Worm (Caenorhabditis elegans) whole organism, L1 larva: ENCODE results near the gene clec-26.

Source experiments
- C04F5.9 ChIP-seq: sonication (generic microtip); optimal IDR thresholded peaks from 2 replicates; lab custom pipeline; 2016; ENCODE audit warnings: missing genetic modification characterization, missing compliant biosample characterization
- C16A3.4 ChIP-seq: fragments of 150-350 bp; optimal IDR thresholded peaks from 2 replicates; lab custom pipeline; 2014; ENCODE audit warnings: missing biosample characterization, missing genetic modification characterization
- Y116A8C.19 ChIP-seq: sonication (generic microtip); optimal IDR thresholded peaks from 2 replicates; lab custom pipeline; 2016; ENCODE audit warnings: missing compliant biosample characterization, missing genetic modification characterization, borderline replicate concordance
- alr-1 ChIP-seq: fragments of 200-800 bp; sonication (Bioruptor generic); optimal IDR thresholded peaks from 2 replicates; lab custom pipeline; 2018; ENCODE audit warnings: borderline replicate concordance, mild to moderate bottlenecking, missing genetic modification characterization, missing compliant biosample characterization
- ama-1 ChIP-seq: fragments of 150-350 bp; optimal IDR thresholded peaks from 2 replicates; lab custom pipeline; 2014
- blmp-1 ChIP-seq: fragments of 150-350 bp; optimal IDR thresholded peaks from 2 replicates; lab custom pipeline; 2014; ENCODE audit warnings: missing biosample characterization, missing genetic modification characterization
- ceh-63 ChIP-seq: fragments of 200-800 bp; sonication (Bioruptor generic); optimal IDR thresholded peaks from 2 replicates; lab custom pipeline; 2018; ENCODE audit warnings: mild to moderate bottlenecking, missing genetic modification characterization, missing compliant biosample characterization
- ceh-8 ChIP-seq: fragments of 200-800 bp; sonication (Bioruptor generic); optimal IDR thresholded peaks from 2 replicates; lab custom pipeline; 2018; ENCODE audit warnings: mild to moderate bottlenecking, missing genetic modification characterization, moderate library complexity, missing compliant biosample characterization
- ceh-88 ChIP-seq: fragments of 200-800 bp; sonication (Bioruptor generic); IDR thresholded peaks from 2 replicates; pipeline ENCODE4 v1.3.6; 2022; ENCODE audit warnings: missing genetic modification characterization, missing compliant biosample characterization
- ceh-90 ChIP-seq: sonication (generic microtip); optimal IDR thresholded peaks from 2 replicates; lab custom pipeline; 2016; ENCODE audit warnings: missing genetic modification characterization, missing compliant biosample characterization
- ces-1 ChIP-seq: fragments of 150-350 bp; optimal IDR thresholded peaks from 2 replicates; lab custom pipeline; 2014; ENCODE audit warnings: missing biosample characterization, missing genetic modification reagents, missing genetic modification characterization
- dsc-1 ChIP-seq: sonication (generic microtip); optimal IDR thresholded peaks from 2 replicates; lab custom pipeline; 2016; ENCODE audit warnings: mild to moderate bottlenecking, missing genetic modification characterization, missing compliant biosample characterization
- efl-3 ChIP-seq: fragments of 200-800 bp; sonication (Bioruptor generic); optimal IDR thresholded peaks from 2 replicates; lab custom pipeline; 2018; ENCODE audit warnings: mild to moderate bottlenecking, missing genetic modification characterization, missing compliant biosample characterization
- egl-13 ChIP-seq: sonication (generic microtip); optimal IDR thresholded peaks from 2 replicates; lab custom pipeline; 2016; ENCODE audit warnings: missing genotype, missing genetic modification reagents, missing genetic modification characterization, missing compliant biosample characterization
- egl-27 ChIP-seq, 2 experiments: fragments of 150-350 bp in 1 of 2; sonication (generic microtip); optimal IDR thresholded peaks; 3 replicates each; lab custom pipeline; 2017 to 2018; ENCODE audit warnings: missing biosample characterization in 2 of 2, missing genetic modification characterization in 2 of 2, missing genetic modification reagents in 2 of 2
- elt-2 ChIP-seq: sonication (generic microtip); optimal IDR thresholded peaks from 2 replicates; lab custom pipeline; 2016; ENCODE audit warnings: missing genetic modification characterization, mild to moderate bottlenecking, inconsistent platforms, missing compliant biosample characterization, missing genetic modification reagents
- elt-3 ChIP-seq, 6 experiments: fragments of 150-350 bp in 1 of 6; sonication (generic microtip); optimal IDR thresholded peaks; 2 replicates each; lab custom pipeline; 2017 to 2018; ENCODE audit warnings: missing biosample characterization in 6 of 6, missing genetic modification characterization in 6 of 6, inconsistent platforms in 1 of 6
- ets-5 ChIP-seq: fragments of 200-800 bp; sonication (Bioruptor generic); IDR thresholded peaks from 2 replicates; pipeline ENCODE4 v1.3.6; 2022; ENCODE audit warnings: missing genetic modification characterization, missing compliant biosample characterization
- fkh-4 ChIP-seq: sonication (generic microtip); optimal IDR thresholded peaks from 2 replicates; lab custom pipeline; 2016; ENCODE audit warnings: missing compliant biosample characterization, missing genetic modification characterization, borderline replicate concordance
- fkh-8 ChIP-seq: sonication (generic microtip); optimal IDR thresholded peaks from 2 replicates; lab custom pipeline; 2016; ENCODE audit warnings: mild to moderate bottlenecking, missing genetic modification characterization, missing compliant biosample characterization
- fos-1 ChIP-seq: fragments of 150-350 bp; optimal IDR thresholded peaks from 2 replicates; lab custom pipeline; 2014; ENCODE audit warnings: missing biosample characterization, missing genetic modification characterization
- grh-1 ChIP-seq: fragments of 200-800 bp; sonication (Bioruptor generic); IDR thresholded peaks from 2 replicates; pipeline ENCODE4 v1.3.6; 2022; ENCODE audit warnings: missing genetic modification reagents, missing genetic modification characterization, missing compliant biosample characterization
- hlh-17 ChIP-seq: fragments of 200-800 bp; sonication (Bioruptor generic); optimal IDR thresholded peaks from 2 replicates; lab custom pipeline; 2018; ENCODE audit warnings: missing genetic modification characterization, mild to moderate bottlenecking, missing compliant biosample characterization, moderate library complexity, borderline replicate concordance
- hlh-4 ChIP-seq: sonication (generic microtip); optimal IDR thresholded peaks from 2 replicates; lab custom pipeline; 2016; ENCODE audit warnings: mild to moderate bottlenecking, missing genetic modification characterization, missing compliant biosample characterization
- hpl-2 ChIP-seq: fragments of 150-350 bp; optimal IDR thresholded peaks from 2 replicates; lab custom pipeline; 2014; ENCODE audit warnings: missing biosample characterization, missing genetic modification reagents, missing genetic modification characterization
- isw-1 ChIP-seq: fragments of 200-800 bp; sonication (Bioruptor generic); IDR thresholded peaks from 2 replicates; pipeline ENCODE4 v1.3.6; 2022; ENCODE audit warnings: missing genetic modification characterization, missing compliant biosample characterization
- jun-1 ChIP-seq: fragments of 150-350 bp; optimal IDR thresholded peaks from 2 replicates; lab custom pipeline; 2014; ENCODE audit warnings: missing biosample characterization, missing genetic modification reagents, missing genetic modification characterization
- lin-13 ChIP-seq: fragments of 150-350 bp; optimal IDR thresholded peaks from 2 replicates; lab custom pipeline; 2014; ENCODE audit warnings: missing biosample characterization, missing genetic modification reagents, missing genetic modification characterization
- lin-15B ChIP-seq: fragments of 150-350 bp; sonication (generic microtip); optimal IDR thresholded peaks from 3 replicates; lab custom pipeline; 2014; ENCODE audit warnings: missing biosample characterization, missing genetic modification characterization
- mef-2 ChIP-seq: fragments of 150-350 bp; optimal IDR thresholded peaks from 2 replicates; lab custom pipeline; 2014; ENCODE audit warnings: missing biosample characterization, missing genetic modification characterization
- mep-1 ChIP-seq: fragments of 150-350 bp; optimal IDR thresholded peaks from 2 replicates; lab custom pipeline; 2014; ENCODE audit warnings: missing biosample characterization, missing genetic modification characterization
- nhr-12 ChIP-seq: sonication (generic microtip); optimal IDR thresholded peaks from 2 replicates; lab custom pipeline; 2017; ENCODE audit warnings: missing biosample characterization, missing genetic modification characterization
- nhr-19 ChIP-seq: fragments of 200-800 bp; sonication (Bioruptor generic); conservative IDR thresholded peaks from 2 replicates; pipeline ENCODE4 v1.3.6; 2022; ENCODE audit warnings: missing genetic modification characterization, missing compliant biosample characterization
- nhr-237 ChIP-seq: fragments of 150-350 bp; optimal IDR thresholded peaks from 2 replicates; lab custom pipeline; 2014; ENCODE audit warnings: missing biosample characterization, missing genetic modification characterization
- nhr-76 ChIP-seq: sonication (generic microtip); optimal IDR thresholded peaks from 2 replicates; lab custom pipeline; 2017; ENCODE audit warnings: missing biosample characterization, missing genetic modification characterization
- nhr-77 ChIP-seq: fragments of 150-350 bp; optimal IDR thresholded peaks from 2 replicates; lab custom pipeline; 2014; ENCODE audit warnings: missing biosample characterization, missing genetic modification characterization
- nhr-84 ChIP-seq: sonication (generic microtip); optimal IDR thresholded peaks from 2 replicates; lab custom pipeline; 2017; ENCODE audit warnings: missing biosample characterization, missing genetic modification characterization
- nhr-85 ChIP-seq: sonication (generic microtip); peaks from one replicate; lab custom pipeline; 2016; ENCODE audit warnings: missing genetic modification characterization, inconsistent platforms, missing compliant biosample characterization
- nhr-90 ChIP-seq: sonication (generic microtip); optimal IDR thresholded peaks from 2 replicates; lab custom pipeline; 2016; ENCODE audit warnings: mild to moderate bottlenecking, missing genetic modification characterization, missing compliant biosample characterization; ENCODE audit not compliant: poor library complexity
- pag-3 ChIP-seq: sonication (generic microtip); optimal IDR thresholded peaks from 2 replicates; lab custom pipeline; 2017; ENCODE audit warnings: missing genetic modification characterization, mild to moderate bottlenecking, missing compliant biosample characterization, antibody characterized with exemption, borderline replicate concordance; ENCODE audit not compliant: insufficient read depth
- pax-3 ChIP-seq: fragments of 200-800 bp; sonication (Bioruptor generic); optimal IDR thresholded peaks from 2 replicates; lab custom pipeline; 2018; ENCODE audit warnings: mild to moderate bottlenecking, missing genetic modification characterization, moderate library complexity, missing compliant biosample characterization
- pqm-1 ChIP-seq: sonication (generic microtip); optimal IDR thresholded peaks from 3 replicates; lab custom pipeline; 2017; ENCODE audit warnings: missing biosample characterization, missing genetic modification characterization
- sox-4 ChIP-seq: sonication (generic microtip); optimal IDR thresholded peaks from 2 replicates; lab custom pipeline; 2016; ENCODE audit warnings: missing genetic modification characterization, missing compliant biosample characterization
- sptf-1 ChIP-seq: fragments of 150-350 bp; optimal IDR thresholded peaks from 2 replicates; lab custom pipeline; 2014; ENCODE audit warnings: missing biosample characterization, missing genetic modification characterization
- sup-37 ChIP-seq: fragments of 200-800 bp; sonication (Bioruptor generic); optimal IDR thresholded peaks from 2 replicates; lab custom pipeline; 2018; ENCODE audit warnings: mild to moderate bottlenecking, missing genetic modification characterization, missing compliant biosample characterization
- swsn-7 ChIP-seq: sonication (generic microtip); optimal IDR thresholded peaks from 2 replicates; lab custom pipeline; 2016; ENCODE audit warnings: missing genetic modification characterization, missing compliant biosample characterization
- unc-130 ChIP-seq: fragments of 150-350 bp; optimal IDR thresholded peaks from 2 replicates; lab custom pipeline; 2017; ENCODE audit warnings: missing biosample characterization, missing genetic modification characterization, inconsistent platforms
- unc-30 ChIP-seq: sonication (generic microtip); optimal IDR thresholded peaks from 2 replicates; lab custom pipeline; 2017; ENCODE audit warnings: missing biosample characterization, missing genetic modification characterization
- unc-62 ChIP-seq: fragments of 150-350 bp; optimal IDR thresholded peaks from 2 replicates; lab custom pipeline; 2014; ENCODE audit warnings: missing biosample characterization, missing genetic modification reagents, missing genetic modification characterization
- unc-86 ChIP-seq: sonication (generic microtip); optimal IDR thresholded peaks from 2 replicates; lab custom pipeline; 2016; ENCODE audit warnings: missing genetic modification characterization, missing compliant biosample characterization
- vab-15 ChIP-seq: sonication (generic microtip); optimal IDR thresholded peaks from 2 replicates; lab custom pipeline; 2017; ENCODE audit warnings: missing genotype, mild to moderate bottlenecking, missing genetic modification characterization, missing compliant biosample characterization
- ztf-11 ChIP-seq, 2 experiments: sonication (generic microtip); optimal IDR thresholded peaks; 2 replicates each; lab custom pipeline; 2016 to 2017; ENCODE audit warnings: missing genetic modification characterization in 2 of 2, missing biosample characterization in 1 of 2, missing compliant biosample characterization in 1 of 2
- ztf-4 ChIP-seq: fragments of 150-350 bp; optimal IDR thresholded peaks from 2 replicates; lab custom pipeline; 2014; ENCODE audit warnings: missing biosample characterization, missing genetic modification characterization

clec-26 gene

ce11 chrV:16814541-16815207 lies 33.7 kb upstream of the clec-26 start:
- TF ChIP-seq ceh-90 (tag; lab: Kevin White, UChicago) = no peak
- TF ChIP-seq nhr-90 (tag; lab: Kevin White, UChicago) = no peak
- no peak for TF ChIP-seq nhr-84
- TF ChIP-seq alr-1 (tag; lab: Kevin White, UChicago) = no peak
- no peak for TF ChIP-seq isw-1 (GFP tag; lab: Robert Waterston, UW)
- TF ChIP-seq ceh-8 (GFP tag; lab: Kevin White, UChicago) = no peak
- TF ChIP-seq pag-3 (tag; lab: Kevin White, UChicago) = no peak
- TF ChIP-seq nhr-12 (tag; lab: Kevin White, UChicago) = no peak
- no peak for TF ChIP-seq sox-4
- TF ChIP-seq nhr-237 (tag; lab: Kevin White, UChicago) = no peak
- TF ChIP-seq sup-37 (GFP tag; lab: Kevin White, UChicago) = no peak
- no peak for TF ChIP-seq hlh-4 (tag; lab: Kevin White, UChicago)
- no peak for TF ChIP-seq nhr-76
- peak; percentile 3 for TF ChIP-seq ama-1 (lab: Kevin White, UChicago)
- TF ChIP-seq grh-1 = no peak
- no peak for TF ChIP-seq lin-15B (tag; lab: Kevin White, UChicago)
- TF ChIP-seq pax-3 (tag; lab: Kevin White, UChicago) = no peak
- TF ChIP-seq jun-1 (tag; lab: Kevin White, UChicago) = no peak
- peak; percentile 25 for TF ChIP-seq blmp-1 (tag; lab: Kevin White, UChicago)
- TF ChIP-seq unc-62 (GFP tag; lab: Kevin White, UChicago) = no peak
- no peak for TF ChIP-seq Y116A8C.19 (tag; lab: Kevin White, UChicago)
- TF ChIP-seq mep-1 (tag; lab: Kevin White, UChicago) = peak; percentile 3
- peak; percentile 28 for TF ChIP-seq elt-2 (tag; lab: Kevin White, UChicago)
- TF ChIP-seq unc-30 (tag; lab: Kevin White, UChicago) = no peak
- no peak for TF ChIP-seq pqm-1 (tag; lab: Kevin White, UChicago)
- TF ChIP-seq C16A3.4 = no peak
- TF ChIP-seq vab-15 (tag; lab: Kevin White, UChicago) = no peak
- no peak for TF ChIP-seq fkh-8
- TF ChIP-seq ces-1 = no peak
- TF ChIP-seq ztf-4 (tag; lab: Kevin White, UChicago) = peak; percentile 19
- no peak for TF ChIP-seq ceh-63 (GFP tag; lab: Kevin White, UChicago)
- no peak for TF ChIP-seq hlh-17 (GFP tag; lab: Kevin White, UChicago)
- TF ChIP-seq C04F5.9 = no peak
- no peak for TF ChIP-seq egl-27 (tag; optimal IDR thresholded peaks at IDR 0.05; lab: Kevin White, UChicago)
- no peak for TF ChIP-seq sptf-1
- peak in 3 of 6 experiments; percentile 29 to 66 (median 37) for TF ChIP-seq elt-3 (tag; optimal IDR thresholded peaks at IDR 0.05; lab: Kevin White, UChicago)
- TF ChIP-seq unc-86 (tag; lab: Kevin White, UChicago) = no peak
- peak; percentile 8; the same call in 1 of the 2 replicates for TF ChIP-seq nhr-19 (GFP tag; lab: Robert Waterston, UW)
- TF ChIP-seq nhr-77 (tag; lab: Kevin White, UChicago) = no peak
- no peak for TF ChIP-seq egl-13
- TF ChIP-seq ets-5 (GFP tag; lab: Robert Waterston, UW) = no peak
- TF ChIP-seq dsc-1 (tag; lab: Kevin White, UChicago) = no peak
- no peak for TF ChIP-seq fkh-4 (tag; lab: Kevin White, UChicago)
- no peak for TF ChIP-seq fos-1
- no peak for TF ChIP-seq ceh-88 (GFP tag; lab: Robert Waterston, UW)
- peak; percentile 86 for TF ChIP-seq nhr-85 (tag; lab: Kevin White, UChicago)
- no peak for TF ChIP-seq swsn-7 (tag; lab: Kevin White, UChicago)
- TF ChIP-seq hpl-2 = no peak
- no peak for TF ChIP-seq mef-2
- TF ChIP-seq efl-3 (GFP tag; lab: Kevin White, UChicago) = no peak
- no peak for TF ChIP-seq ztf-11 (tag; optimal IDR thresholded peaks at IDR 0.05; lab: Kevin White, UChicago)
- no peak for TF ChIP-seq lin-13 (GFP tag; lab: Kevin White, UChicago)
- TF ChIP-seq unc-130 (tag; lab: Kevin White, UChicago) = no peak
